Worm (Caenorhabditis elegans) whole organism, midembryonic: ENCODE data around the gene C06A1.3.

Source experiments
- T22C8.4 ChIP-seq: fragments of 200-800 bp; sonication (Bioruptor generic); IDR thresholded peaks from 2 replicates; pipeline ENCODE4 v1.3.6; 2022; ENCODE audit warnings: missing genetic modification characterization, missing compliant biosample characterization
- cog-1 ChIP-seq: sonication (generic microtip); optimal IDR thresholded peaks from 2 replicates; lab custom pipeline; 2016; ENCODE audit warnings: missing genetic modification characterization, missing compliant biosample characterization
- flt-1 ChIP-seq: fragments of 200-800 bp; sonication (Bioruptor generic); IDR thresholded peaks from 2 replicates; pipeline ENCODE4 v1.3.6; 2022; ENCODE audit warnings: missing genetic modification characterization, missing compliant biosample characterization
- med-1 ChIP-seq: sonication (generic microtip); optimal IDR thresholded peaks from 2 replicates; lab custom pipeline; 2017; ENCODE audit warnings: missing genetic modification characterization, mild to moderate bottlenecking, missing compliant biosample characterization, antibody characterized with exemption, missing genetic modification reagents; ENCODE audit not compliant: insufficient read depth
- ztf-23 ChIP-seq: fragments of 200-800 bp; sonication (Bioruptor generic); IDR thresholded peaks from 2 replicates; pipeline ENCODE4 v1.3.6; 2022; ENCODE audit warnings: missing genetic modification reagents, missing genetic modification characterization, missing compliant biosample characterization

ce11 chrII:10612743-10613142 is 40.7 kb downstream of the C06A1.3 start, which contains the start of gene C14A4.12:
- TF ChIP-seq flt-1 (GFP tag; lab: Robert Waterston, UW) (no peak), ztf-23 (GFP tag; lab: Robert Waterston, UW) (no peak), cog-1 (no peak), T22C8.4 (no peak), med-1 (GFP tag; lab: Kevin White, UChicago) (no peak)
